Worm (Caenorhabditis elegans): ENCODE results near the gene ubc-23.

ubc-23 gene

DNA sequence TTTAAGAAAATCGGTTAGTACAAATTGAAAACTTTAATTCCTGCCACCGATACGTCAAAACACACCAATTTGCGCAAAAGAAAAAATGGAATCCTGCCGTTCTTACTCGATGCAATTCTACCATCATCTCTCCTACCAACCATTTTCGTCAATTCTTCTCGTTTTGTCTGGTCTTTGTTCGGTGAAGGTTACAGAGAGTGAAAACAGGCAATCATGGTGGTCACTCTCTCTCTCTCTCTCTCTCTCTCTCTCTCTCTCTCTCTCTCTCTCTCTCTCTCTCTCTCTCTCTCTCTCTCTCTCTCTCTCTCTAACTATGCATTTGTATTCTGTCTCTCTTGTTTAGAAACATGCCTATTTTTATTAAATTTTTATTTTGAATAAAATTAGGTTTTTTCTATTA is 38.1 kb downstream of the ubc-23 start:
- TF ChIP-seq unc-62 (GFP tag; optimal IDR thresholded peaks at IDR 0.05): no peak

DNA sequence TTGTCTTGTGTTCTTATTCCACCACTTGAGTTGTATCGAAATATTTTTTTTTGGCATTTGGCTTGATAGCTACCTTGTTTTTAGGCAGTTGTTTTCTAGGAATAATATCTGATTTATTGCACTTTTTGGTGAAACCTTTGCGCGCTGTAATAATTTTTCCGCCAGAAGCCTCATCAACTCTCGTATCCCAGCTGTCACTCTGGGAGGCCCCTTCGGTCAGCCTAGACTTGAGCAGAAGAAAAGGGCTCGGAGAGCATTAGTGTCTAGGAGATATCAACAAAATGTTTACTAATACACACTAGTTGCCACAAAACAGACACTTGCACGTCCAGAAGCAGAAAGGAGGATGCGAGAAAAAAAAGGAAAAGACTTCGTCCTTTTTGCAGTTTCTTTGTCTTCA is 44.7 kb downstream of the ubc-23 start:
- TF ChIP-seq unc-62 (GFP tag; optimal IDR thresholded peaks at IDR 0.05): no peak

DNA sequence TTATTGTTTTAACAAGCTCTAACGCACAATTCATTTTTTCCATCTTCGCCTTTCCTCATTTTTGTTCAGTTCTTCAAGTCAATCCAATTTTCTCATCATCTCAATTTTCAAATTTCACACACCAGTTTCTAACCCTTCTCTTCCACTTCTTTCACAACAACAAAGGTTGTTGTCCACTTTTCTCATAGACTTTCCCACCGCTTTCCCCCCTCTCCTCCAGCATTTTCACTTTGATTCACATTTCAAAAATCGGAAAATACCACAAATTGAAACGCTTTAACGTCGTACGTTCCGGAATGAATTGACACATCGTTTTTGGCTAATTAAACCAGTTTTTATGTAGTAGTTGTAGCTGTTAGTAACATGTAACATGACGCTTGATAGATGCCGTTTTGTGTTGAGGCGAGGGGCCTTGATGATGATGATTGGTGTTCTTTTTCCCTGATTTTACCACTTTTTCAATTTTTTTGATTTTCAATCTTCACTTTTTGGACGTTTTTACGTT is 46.2 kb downstream of the ubc-23 start:
- TF ChIP-seq unc-62 (GFP tag; optimal IDR thresholded peaks at IDR 0.05): no peak

DNA sequence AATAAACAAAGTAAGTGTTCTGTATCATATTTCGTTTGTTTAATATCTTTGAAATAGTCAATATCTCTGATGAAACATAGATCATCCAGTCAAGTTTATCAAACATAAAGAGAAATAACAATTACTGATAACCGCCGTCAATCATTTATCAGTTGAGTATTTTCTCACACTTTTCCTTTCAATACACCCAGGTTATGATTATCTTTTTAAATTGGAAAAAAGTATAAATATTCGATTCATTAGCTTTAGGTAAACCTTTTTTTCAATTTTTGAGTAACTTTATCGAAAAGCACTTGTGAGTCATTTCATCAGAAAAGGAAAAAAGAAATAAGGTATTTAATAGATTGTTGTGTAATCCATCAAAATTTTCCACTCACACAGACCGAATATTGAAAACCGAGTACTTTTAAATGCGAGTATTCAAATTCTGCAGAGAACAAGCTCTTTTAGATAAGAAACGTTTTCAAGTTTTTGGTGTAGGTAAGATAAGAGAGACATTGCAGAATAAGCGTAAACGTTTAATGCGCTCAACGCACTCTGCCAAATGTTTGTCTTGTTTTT is 47.4 kb downstream of the ubc-23 start:
- TF ChIP-seq unc-62 (GFP tag; optimal IDR thresholded peaks at IDR 0.05): no peak

DNA sequence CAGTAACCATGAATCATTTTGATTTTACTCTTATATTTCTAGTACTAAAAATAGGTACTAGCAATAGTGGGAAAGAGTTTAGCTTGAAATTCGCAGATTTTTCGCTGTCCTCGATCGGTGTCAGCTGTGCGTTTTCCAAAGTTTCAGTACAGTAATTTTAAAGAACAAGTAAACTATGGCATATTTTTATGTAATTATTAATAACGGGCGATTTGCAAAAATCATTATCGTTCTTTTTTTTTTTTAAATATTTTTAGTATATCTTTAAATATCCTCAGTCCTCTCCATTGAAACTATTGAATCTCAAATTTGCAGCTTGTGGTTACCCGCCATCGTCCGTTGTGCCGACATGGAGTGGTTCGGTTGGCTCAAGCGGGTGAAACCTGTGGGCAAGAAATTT is 48.7 kb downstream of the ubc-23 start, which contains the start of gene C13E3.1:
Gene C13E3.1, plus strand, starts transcription at position 301 of the 400 bp plus-strand sequence.
- no peak for TF ChIP-seq unc-62 (GFP tag; optimal IDR thresholded peaks at IDR 0.05)

Data from whole organism, dauer.